Fruit fly (Drosophila melanogaster) whole organism, embryonic: ENCODE data around the gene Pis.
A peak's percentile ranks its signal among the peaks of the same experiment; 100 is the strongest.

ENCODE experiments used
- Ada2b ChIP-seq: fragments of 200-800 bp; sonication (Bioruptor generic); IDR thresholded peaks from 2 replicates; pipeline ENCODE4 v1.3.6; 2022; ENCODE audit warnings: missing biosample characterization, missing genetic modification characterization
- BEAF-32 ChIP-seq: fragments of 200-800 bp; sonication (Bioruptor generic); optimal IDR thresholded peaks from 3 replicates; lab custom pipeline; 2017; ENCODE audit warnings: missing biosample characterization, missing genetic modification characterization, mild to moderate bottlenecking, moderate library complexity, missing genetic modification reagents
- CG10209 ChIP-seq: fragments of 200-800 bp; sonication (Bioruptor generic); optimal IDR thresholded peaks from 3 replicates; lab custom pipeline; 2017; ENCODE audit warnings: missing biosample characterization, mild to moderate bottlenecking, missing genetic modification characterization, missing genetic modification reagents
- CG10366 ChIP-seq: fragments of 200-800 bp; sonication (Bioruptor generic); IDR thresholded peaks from 2 replicates; pipeline ENCODE4 v1.3.6; 2022; ENCODE audit warnings: missing biosample characterization, missing genetic modification characterization
- CG12299 ChIP-seq: fragments of 200-800 bp; sonication (Bioruptor generic); optimal IDR thresholded peaks from 2 replicates; lab custom pipeline; 2018; ENCODE audit warnings: missing biosample characterization, mild to moderate bottlenecking, missing genetic modification characterization
- CG12659 ChIP-seq: fragments of 200-800 bp; sonication (Bioruptor generic); optimal IDR thresholded peaks from 3 replicates; lab custom pipeline; 2017; ENCODE audit warnings: mild to moderate bottlenecking, missing biosample characterization, missing genetic modification reagents, missing genetic modification characterization
- CG13424 ChIP-seq: fragments of 200-800 bp; sonication (Bioruptor generic); optimal IDR thresholded peaks from 2 replicates; lab custom pipeline; 2019; ENCODE audit warnings: missing biosample characterization, mild to moderate bottlenecking, missing genetic modification characterization, moderate library complexity
- CG13775 ChIP-seq: fragments of 200-800 bp; sonication (Bioruptor generic); optimal IDR thresholded peaks from 3 replicates; lab custom pipeline; 2017; ENCODE audit warnings: missing biosample characterization, mild to moderate bottlenecking, missing genetic modification characterization
- CG14860 ChIP-seq: fragments of 200-800 bp; sonication (Bioruptor generic); IDR thresholded peaks from 3 replicates; pipeline ENCODE4 v1.3.6; 2022; ENCODE audit warnings: missing biosample characterization, missing genetic modification characterization; ENCODE audit not compliant: partially characterized antibody
- CG15696 ChIP-seq: fragments of 200-800 bp; sonication (Bioruptor generic); optimal IDR thresholded peaks from 2 replicates; lab custom pipeline; 2019; ENCODE audit warnings: missing biosample characterization, mild to moderate bottlenecking, missing genetic modification characterization, moderate library complexity
- CG1602 ChIP-seq: fragments of 200-800 bp; sonication (Bioruptor generic); optimal IDR thresholded peaks from 3 replicates; lab custom pipeline; 2016; ENCODE audit warnings: missing biosample characterization, missing genetic modification characterization
- CG17361 ChIP-seq: fragments of 200-800 bp; sonication (Bioruptor generic); IDR thresholded peaks from 3 replicates; pipeline ENCODE4 v1.3.6; 2022; ENCODE audit warnings: missing biosample characterization, missing genetic modification characterization
- CG18262 ChIP-seq: fragments of 200-800 bp; optimal IDR thresholded peaks from 3 replicates; lab custom pipeline; 2019; ENCODE audit warnings: missing biosample characterization, mild to moderate bottlenecking, missing genetic modification characterization, moderate library complexity
- CG31441 ChIP-seq: fragments of 200-800 bp; sonication (Bioruptor generic); IDR thresholded peaks from 2 replicates; pipeline ENCODE4 v1.3.6; 2022; ENCODE audit warnings: missing biosample characterization, missing genetic modification characterization
- CG32532 ChIP-seq: fragments of 200-800 bp; sonication (Bioruptor generic); IDR thresholded peaks from 2 replicates; pipeline ENCODE4 v1.3.6; 2022; ENCODE audit warnings: missing biosample characterization, missing genetic modification characterization
- CG32767 ChIP-seq: fragments of 200-800 bp; sonication (Bioruptor generic); IDR thresholded peaks from 2 replicates; pipeline ENCODE4 v1.3.6; 2022; ENCODE audit warnings: missing biosample characterization, missing genetic modification characterization
- CG34224 ChIP-seq: fragments of 200-800 bp; sonication (Bioruptor generic); IDR thresholded peaks from 3 replicates; pipeline ENCODE4 v1.3.6; 2022; ENCODE audit warnings: missing biosample characterization, missing genetic modification characterization; ENCODE audit not compliant: partially characterized antibody
- CG5180 ChIP-seq: fragments of 200-800 bp; sonication (Bioruptor generic); optimal IDR thresholded peaks from 3 replicates; lab custom pipeline; 2017; ENCODE audit warnings: missing biosample characterization, missing genetic modification characterization, mild to moderate bottlenecking, moderate library complexity, missing genetic modification reagents
- CG6689 ChIP-seq: fragments of 200-800 bp; sonication (Bioruptor generic); IDR thresholded peaks from 2 replicates; pipeline ENCODE4 v1.3.6; 2022; ENCODE audit warnings: missing biosample characterization, missing genetic modification characterization
- CG6854 ChIP-seq: fragments of 200-800 bp; sonication (Bioruptor generic); optimal IDR thresholded peaks from 3 replicates; lab custom pipeline; 2017; ENCODE audit warnings: missing biosample characterization, mild to moderate bottlenecking, missing genetic modification characterization
- CG8478 ChIP-seq: fragments of >200 bp; optimal IDR thresholded peaks from 2 replicates; lab custom pipeline; 2018
- CG9817 ChIP-seq: fragments of 200-800 bp; sonication (Bioruptor generic); optimal IDR thresholded peaks from 2 replicates; lab custom pipeline; 2018; ENCODE audit warnings: missing biosample characterization, mild to moderate bottlenecking, missing genetic modification characterization, moderate library complexity
- HHEX ChIP-seq: fragments of 200-800 bp; sonication (Bioruptor generic); optimal IDR thresholded peaks from 3 replicates; lab custom pipeline; 2017; ENCODE audit warnings: missing biosample characterization, mild to moderate bottlenecking, missing genetic modification characterization, missing genetic modification reagents
- HLH3B ChIP-seq: fragments of 200-800 bp; sonication (Bioruptor generic); IDR thresholded peaks from 2 replicates; pipeline ENCODE4 v1.3.6; 2022; ENCODE audit warnings: missing biosample characterization, missing genetic modification characterization
- Hr78 ChIP-seq, 2 experiments: fragments of 200-800 bp in 1 of 2; fragments of >200 bp in 1 of 2; sonication (Bioruptor generic) in 1 of 2; optimal IDR thresholded peaks; 2 replicates each; lab custom pipeline; 2017 to 2019; ENCODE audit warnings: missing biosample characterization in 2 of 2, missing genetic modification characterization in 2 of 2, mild to moderate bottlenecking in 1 of 2, moderate library complexity in 1 of 2
- Neu2 ChIP-seq: fragments of 200-800 bp; sonication (Bioruptor generic); optimal IDR thresholded peaks from 3 replicates; lab custom pipeline; 2016; ENCODE audit warnings: missing biosample characterization, missing genetic modification characterization, borderline replicate concordance
- Stat92E ChIP-seq, 3 experiments: fragments of >200 bp in 2 of 3; fragments of 200-800 bp in 1 of 3; sonication (Bioruptor generic) in 1 of 3; optimal IDR thresholded peaks; 2 replicates each; lab custom pipeline; 2017 to 2019; ENCODE audit warnings: missing biosample characterization in 3 of 3, missing genetic modification characterization in 3 of 3, mild to moderate bottlenecking in 1 of 3, moderate library complexity in 1 of 3
- TFAM ChIP-seq: fragments of 200-800 bp; sonication (Bioruptor generic); optimal IDR thresholded peaks from 2 replicates; lab custom pipeline; 2017; ENCODE audit warnings: missing biosample characterization, missing genetic modification characterization, inconsistent platforms
- YL-1 ChIP-seq: fragments of 200-800 bp; sonication (Bioruptor generic); optimal IDR thresholded peaks from 3 replicates; lab custom pipeline; 2017; ENCODE audit warnings: missing biosample characterization, mild to moderate bottlenecking, missing genetic modification characterization
- abd-A ChIP-seq: fragments of 200-800 bp; sonication (Bioruptor generic); optimal IDR thresholded peaks from 3 replicates; lab custom pipeline; 2019; ENCODE audit warnings: missing biosample characterization, mild to moderate bottlenecking, missing genetic modification characterization, moderate library complexity
- ato ChIP-seq: fragments of 200-800 bp; sonication (Bioruptor generic); IDR thresholded peaks from 2 replicates; pipeline ENCODE4 v1.3.6; 2022; ENCODE audit warnings: missing biosample characterization, missing genetic modification characterization; ENCODE audit not compliant: partially characterized antibody
- bigmax ChIP-seq: fragments of 200-800 bp; sonication (Bioruptor generic); optimal IDR thresholded peaks from 2 replicates; lab custom pipeline; 2018; ENCODE audit warnings: missing biosample characterization, mild to moderate bottlenecking, missing genetic modification characterization
- dan ChIP-seq: fragments of 200-800 bp; sonication (Bioruptor generic); IDR thresholded peaks from 2 replicates; pipeline ENCODE4 v1.3.6; 2022; ENCODE audit warnings: missing biosample characterization, missing genetic modification characterization
- danr ChIP-seq: fragments of 200-800 bp; sonication (Bioruptor generic); IDR thresholded peaks from 2 replicates; pipeline ENCODE4 v1.3.6; 2022; ENCODE audit warnings: missing biosample characterization, missing genetic modification characterization
- dimm ChIP-seq: fragments of 200-800 bp; sonication (Bioruptor generic); IDR thresholded peaks from 2 replicates; pipeline ENCODE4 v1.3.6; 2022; ENCODE audit warnings: missing biosample characterization, missing genetic modification characterization
- dmrt99B ChIP-seq: fragments of 200-800 bp; sonication (Bioruptor generic); optimal IDR thresholded peaks from 2 replicates; lab custom pipeline; 2018; ENCODE audit warnings: missing biosample characterization, mild to moderate bottlenecking, missing genetic modification characterization, moderate library complexity
- jing ChIP-seq: fragments of 200-800 bp; sonication (Bioruptor generic); optimal IDR thresholded peaks from 2 replicates; lab custom pipeline; 2018; ENCODE audit warnings: missing biosample characterization, mild to moderate bottlenecking, missing genetic modification characterization
- nom ChIP-seq: fragments of 200-800 bp; sonication (Bioruptor generic); optimal IDR thresholded peaks from 2 replicates; lab custom pipeline; 2017; ENCODE audit warnings: missing biosample characterization, missing genetic modification characterization, mild to moderate bottlenecking, moderate library complexity, missing genetic modification reagents
- pan ChIP-seq, 4 experiments: fragments of >200 bp in 3 of 4; fragments of 200-800 bp in 1 of 4; sonication (Bioruptor generic) in 1 of 4; optimal IDR thresholded peaks in 3 of 4; IDR thresholded peaks in 1 of 4; 2 replicates each; pipeline versions ENCODE4 v1.3.6 to Lab custom; 2017 to 2022; ENCODE audit warnings: missing biosample characterization in 2 of 4, missing genetic modification characterization in 2 of 4, mixed read lengths in 1 of 4
- pfk ChIP-seq: fragments of 200-800 bp; sonication (Bioruptor generic); optimal IDR thresholded peaks from 2 replicates; lab custom pipeline; 2018; ENCODE audit warnings: missing biosample characterization, mild to moderate bottlenecking, missing genetic modification characterization, moderate library complexity
- phol ChIP-seq: fragments of 200-800 bp; sonication (Bioruptor generic); optimal IDR thresholded peaks from 3 replicates; lab custom pipeline; 2018; ENCODE audit warnings: missing biosample characterization, mild to moderate bottlenecking, missing genetic modification characterization, moderate library complexity
- pnt ChIP-seq: fragments of 200-800 bp; sonication (Bioruptor generic); optimal IDR thresholded peaks from 3 replicates; lab custom pipeline; 2016; ENCODE audit warnings: missing biosample characterization, missing genetic modification characterization
- rib ChIP-seq: fragments of 200-800 bp; sonication (Bioruptor generic); IDR thresholded peaks from 2 replicates; pipeline ENCODE4 v1.3.6; 2022; ENCODE audit warnings: missing biosample characterization, missing genetic modification characterization
- scrt ChIP-seq: fragments of 200-800 bp; sonication (Bioruptor generic); optimal IDR thresholded peaks from 2 replicates; lab custom pipeline; 2018; ENCODE audit warnings: missing biosample characterization, mild to moderate bottlenecking, missing genetic modification characterization, moderate library complexity
- sim ChIP-seq: fragments of 200-800 bp; sonication (Bioruptor generic); IDR thresholded peaks from 2 replicates; pipeline ENCODE4 v1.3.6; 2022; ENCODE audit warnings: missing biosample characterization, missing genetic modification characterization
- tin ChIP-seq: fragments of 200-800 bp; sonication (Bioruptor generic); optimal IDR thresholded peaks from 3 replicates; lab custom pipeline; 2016; ENCODE audit warnings: missing biosample characterization, missing genetic modification characterization
- trh ChIP-seq: fragments of 200-800 bp; sonication (Bioruptor generic); optimal IDR thresholded peaks from 2 replicates; lab custom pipeline; 2016; ENCODE audit warnings: missing biosample characterization, missing genetic modification characterization
- z ChIP-seq: fragments of 200-800 bp; sonication (Bioruptor generic); IDR thresholded peaks from 3 replicates; pipeline ENCODE4 v1.3.6; 2022; ENCODE audit warnings: missing biosample characterization, missing genetic modification characterization
- zfh1 ChIP-seq: fragments of 200-800 bp; sonication (Bioruptor generic); IDR thresholded peaks from 3 replicates; pipeline ENCODE4 v1.3.6; 2022; ENCODE audit warnings: missing biosample characterization, missing genetic modification characterization

Gene Pis

dm6 chrX:15740288-15740726 is 36.7 kb upstream of the Pis start (continued):
- TF ChIP-seq dimm (GFP tag; lab: Robert Waterston, UW) (peak; percentile 14; the same call in 1 of the 2 replicates), CG5180 (no peak), zfh1 (peak; percentile 73; the same call in 2 of the 3 replicates), CG12659 (peak; percentile 78), dan (GFP tag; lab: Robert Waterston, UW) (no peak), CG15696 (tag; lab: Kevin White, UChicago) (no peak), pfk (no peak), pnt (no peak), sim (GFP tag; lab: Robert Waterston, UW) (no peak), trh (GFP tag; lab: Kevin White, UChicago) (peak; percentile 23), abd-A (tag; lab: Kevin White, UChicago) (no peak), CG17361 (peak; percentile 59), rib (GFP tag; lab: Robert Waterston, UW) (peak; percentile 81), CG13424 (peak; percentile 77), BEAF-32 (GFP tag; lab: Kevin White, UChicago) (no peak), CG8478 (lab: Kevin White, UChicago) (no peak), pan (optimal IDR thresholded peaks at IDR 0.05; lab: Kevin White, UChicago) (no peak), pan (GFP tag; optimal IDR thresholded peaks at IDR 0.05 in 1 of 2, IDR thresholded peaks at IDR 0.05 in 1 of 2) (peak in 1 of 2 experiments; percentile 84), tin (GFP tag; lab: Kevin White, UChicago) (peak; percentile 49), CG18262 (tag; lab: Kevin White, UChicago) (peak; percentile 53), phol (peak; percentile 52), CG10209 (GFP tag; lab: Kevin White, UChicago) (peak; percentile 70), dmrt99B (peak; percentile 71), CG32767 (GFP tag; lab: Robert Waterston, UW) (no peak), TFAM (GFP tag; lab: Kevin White, UChicago) (no peak), nom (no peak), HHEX (peak; percentile 80), ato (GFP tag; lab: Robert Waterston, UW) (no peak), CG32532 (GFP tag; lab: Robert Waterston, UW) (peak; percentile 89), CG9817 (tag; lab: Kevin White, UChicago) (peak; percentile 69), CG34224 (GFP tag; lab: Robert Waterston, UW) (no peak), z (GFP tag; lab: Robert Waterston, UW) (no peak), CG10366 (peak; percentile 80), HLH3B (peak; percentile 68), CG31441 (peak; percentile 62; the same call in 1 of the 2 replicates), danr (no peak), CG12299 (tag; lab: Kevin White, UChicago) (peak; percentile 32), Ada2b (GFP tag; lab: Robert Waterston, UW) (peak; percentile 75), Stat92E (GFP tag; optimal IDR thresholded peaks at IDR 0.05; lab: Kevin White, UChicago) (no peak), jing (GFP tag; lab: Kevin White, UChicago) (no peak), bigmax (peak; percentile 21), CG6689 (GFP tag; lab: Robert Waterston, UW) (peak; percentile 60), CG13775 (GFP tag; lab: Kevin White, UChicago) (peak; percentile 48), CG14860 (GFP tag; lab: Robert Waterston, UW) (no peak), Hr78 (GFP tag; optimal IDR thresholded peaks at IDR 0.05; lab: Kevin White, UChicago) (no peak), CG6854 (GFP tag; lab: Kevin White, UChicago) (peak; percentile 55), Neu2 (GFP tag; lab: Kevin White, UChicago) (no peak), CG1602 (GFP tag; lab: Kevin White, UChicago) (peak; percentile 59), YL-1 (GFP tag; lab: Kevin White, UChicago) (no peak), scrt (GFP tag; lab: Kevin White, UChicago) (peak; percentile 74)
